Fruit fly (Drosophila melanogaster): ENCODE data around the gene SIFaR.

SIFaR gene

DNA sequence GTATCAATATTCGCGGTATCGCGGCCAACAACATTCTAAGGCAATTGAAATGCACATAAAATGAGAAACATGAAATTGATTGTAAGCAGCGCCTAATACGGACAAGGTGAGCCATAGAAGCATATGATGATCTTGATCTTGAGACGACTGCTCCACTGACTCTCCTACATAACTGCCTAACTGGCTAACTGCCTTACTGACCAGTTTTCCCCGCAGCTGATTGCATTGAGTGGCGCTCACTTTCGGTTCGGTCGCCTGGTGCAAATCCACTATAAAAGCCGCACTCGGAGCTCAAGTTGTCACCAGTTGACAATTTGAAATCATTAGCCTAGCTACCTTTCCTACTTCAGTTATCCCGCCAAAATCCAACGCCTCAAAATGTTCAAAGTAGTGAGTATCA is 10.9 kb downstream of the SIFaR start, which contains the start of gene CG17298:
Gene CG17298, plus strand, starts transcription at position 301 of the 400 bp plus-strand sequence.
- no peak for TF ChIP-seq noc (tag; optimal IDR thresholded peaks at IDR 0.05)

DNA sequence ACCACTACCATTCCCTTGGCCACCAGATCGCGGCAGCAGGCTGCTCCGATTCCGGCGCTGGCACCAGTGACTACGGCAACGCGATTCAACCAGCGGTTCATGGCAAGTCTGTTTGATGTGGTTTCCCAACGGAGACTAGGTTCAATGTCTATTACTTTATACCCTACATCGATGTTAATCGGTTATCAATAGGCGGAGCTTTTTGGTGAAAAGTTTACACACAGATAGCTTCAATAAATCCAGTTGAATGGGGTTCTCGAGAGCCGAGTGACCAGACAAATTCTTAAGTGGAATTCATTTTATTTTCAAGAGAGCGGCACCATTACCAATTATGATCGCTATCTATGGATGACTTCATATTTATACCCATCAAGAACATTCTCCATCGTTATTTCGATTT is 17.7 kb downstream of the SIFaR start, which contains the start of gene CG3301:
Gene CG3301, minus strand, starts transcription at position 139 of the 400 bp plus-strand sequence.
- TF ChIP-seq noc (tag; optimal IDR thresholded peaks at IDR 0.05): no peak

- TF ChIP-seq noc (tag; optimal IDR thresholded peaks at IDR 0.05): no peak
These were observed 18.9 kb downstream of the SIFaR start for dm6 chr3R:21274870-21275269.

dm6 chr3R:21273427-21274038 is 20.3 kb downstream of the SIFaR start, which contains the start of gene CG3308:
Gene CG3308, minus strand, starts transcription at chr3R:21273817.
- peak; percentile 61 for TF ChIP-seq noc (tag; optimal IDR thresholded peaks at IDR 0.05)

DNA sequence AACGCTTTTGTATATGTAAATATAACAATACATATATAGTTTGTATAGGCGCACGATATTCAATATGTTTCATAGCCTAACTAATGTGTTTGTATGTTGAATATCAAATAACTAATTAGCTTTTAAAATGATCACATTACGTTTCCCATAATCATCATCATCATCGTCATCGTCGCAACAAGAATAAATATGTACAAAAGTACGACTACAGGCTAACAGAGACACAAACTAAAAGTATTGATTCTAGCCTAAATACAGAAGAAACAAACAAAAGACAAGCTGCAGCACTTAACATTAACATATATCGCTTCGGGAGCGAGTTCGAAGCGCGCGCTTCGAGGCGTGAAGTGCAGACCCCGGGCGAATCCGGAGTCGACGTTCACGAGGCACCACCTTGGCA is 22.6 kb downstream of the SIFaR start:
- no peak for TF ChIP-seq noc (tag; optimal IDR thresholded peaks at IDR 0.05)

DNA sequence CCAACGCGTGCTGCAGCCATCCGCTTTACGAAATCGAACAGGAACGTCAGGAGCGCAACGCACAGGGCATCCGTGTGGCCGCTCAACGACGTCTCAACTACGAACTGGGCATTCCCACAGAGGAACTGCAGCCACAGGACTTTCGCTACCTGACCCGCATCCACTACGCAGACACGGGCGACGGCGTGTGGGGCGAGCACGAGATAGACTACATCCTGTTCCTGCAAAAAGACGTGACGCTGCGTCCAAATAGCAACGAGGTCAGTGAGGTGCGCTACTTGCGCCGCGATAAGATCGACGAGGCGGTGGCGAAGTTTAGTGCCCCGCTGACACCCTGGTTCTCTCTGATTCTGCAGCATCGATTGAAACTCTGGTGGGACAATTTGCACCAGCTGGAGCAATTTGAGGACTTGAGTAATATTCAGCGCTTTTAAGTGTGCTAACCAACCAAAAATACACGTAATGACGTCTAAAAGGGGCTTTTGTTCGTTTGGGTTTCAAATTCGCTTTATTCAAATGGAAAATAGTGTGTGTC is 23.1 kb downstream of the SIFaR start:
- TF ChIP-seq noc (tag; optimal IDR thresholded peaks at IDR 0.05): no peak

- TF ChIP-seq noc (tag; optimal IDR thresholded peaks at IDR 0.05): peak; percentile 26
These were observed 23.9 kb downstream of the SIFaR start, which contains the start of the genes AP-2sigma and Idi for dm6 chr3R:21269923-21270322. Gene AP-2sigma, minus strand, starts transcription at chr3R:21270075. Gene Idi, plus strand, starts transcription at chr3R:21270126.

- peak; percentile 18 for TF ChIP-seq noc (tag; optimal IDR thresholded peaks at IDR 0.05)
These were observed 24.9 kb downstream of the SIFaR start, which contains the start of gene Rab1 for dm6 chr3R:21268873-21269272. Gene Rab1, minus strand, starts transcription at chr3R:21269060.

dm6 chr3R:21267972-21268512 is 25.8 kb downstream of the SIFaR start:
- TF ChIP-seq noc (tag; optimal IDR thresholded peaks at IDR 0.05): no peak

- TF ChIP-seq noc (tag; optimal IDR thresholded peaks at IDR 0.05): no peak
These were observed 30.6 kb downstream of the SIFaR start for dm6 chr3R:21263177-21263576.

DNA sequence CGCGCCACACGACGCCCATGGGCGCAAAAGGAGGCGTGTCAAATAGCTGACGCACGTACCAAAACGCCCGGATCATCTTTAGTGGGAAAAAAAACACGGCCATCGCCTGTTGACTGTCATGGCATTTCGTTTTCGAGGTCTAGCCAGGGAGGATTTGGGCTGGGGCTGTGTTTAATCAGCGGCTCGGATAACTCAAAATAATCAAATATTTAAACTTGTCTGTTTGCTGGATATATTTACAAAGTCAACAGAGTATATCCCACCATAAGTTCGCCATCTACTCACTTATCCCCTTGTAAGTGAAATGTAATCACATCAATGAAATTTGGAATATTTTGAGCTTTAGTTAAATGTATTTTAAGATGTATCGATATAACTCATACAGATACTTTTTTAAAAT is 33.0 kb downstream of the SIFaR start:
- TF ChIP-seq noc (tag; optimal IDR thresholded peaks at IDR 0.05): no peak

DNA sequence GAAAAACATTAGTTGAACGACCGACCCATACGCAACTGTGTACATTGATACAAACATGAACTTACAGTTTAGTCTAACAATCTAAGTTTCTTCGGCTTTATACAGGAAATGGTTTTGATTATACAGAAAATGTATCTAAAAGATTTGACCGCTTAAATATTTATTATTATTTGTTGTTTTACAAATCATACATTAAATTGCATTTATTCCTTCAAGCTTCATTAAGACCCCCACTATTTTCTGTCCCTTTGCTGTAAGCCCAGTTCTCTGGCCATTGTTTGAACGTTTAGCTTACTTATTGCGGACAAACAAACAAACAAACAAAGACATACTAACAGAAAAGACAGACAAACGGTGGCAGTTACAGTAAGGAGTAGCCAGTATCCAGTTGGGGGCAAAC is 39.5 kb downstream of the SIFaR start:
- TF ChIP-seq noc (tag; optimal IDR thresholded peaks at IDR 0.05): no peak

dm6 chr3R:21252478-21252877 is 41.3 kb downstream of the SIFaR start:
- no peak for TF ChIP-seq noc (tag; optimal IDR thresholded peaks at IDR 0.05)

- TF ChIP-seq noc (tag; optimal IDR thresholded peaks at IDR 0.05): no peak
These were observed 47.2 kb downstream of the SIFaR start, which contains the start of gene ETHR for dm6 chr3R:21246492-21247061. Gene ETHR, plus strand, starts transcription at chr3R:21247011.

DNA sequence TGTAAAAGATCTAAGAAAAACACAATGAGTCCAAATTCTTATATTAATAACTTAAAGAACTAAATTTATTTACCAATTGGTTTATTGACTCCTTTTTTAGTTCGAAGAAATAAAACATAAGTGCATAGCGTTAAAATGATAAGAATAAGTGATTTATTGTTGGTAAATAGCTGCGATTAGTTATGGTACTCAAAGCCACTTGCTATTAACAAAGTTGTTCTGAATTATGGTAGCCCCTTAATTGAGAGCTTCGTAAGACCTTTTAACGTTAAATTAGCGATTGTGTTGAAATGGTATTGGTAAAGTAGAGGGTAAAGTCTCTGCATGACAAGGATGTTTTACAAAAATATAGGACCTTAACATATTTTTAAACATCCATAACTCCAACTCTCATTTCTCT is 48.0 kb downstream of the SIFaR start:
- peak; percentile 72 for TF ChIP-seq noc (tag; optimal IDR thresholded peaks at IDR 0.05)

- TF ChIP-seq noc (tag; optimal IDR thresholded peaks at IDR 0.05): no peak
These were observed 51.5 kb downstream of the SIFaR start, which contains the start of gene CG5892 for dm6 chr3R:21242318-21242717. Gene CG5892, plus strand, starts transcription at chr3R:21242618.

dm6 chr3R:21241332-21241731 is 52.5 kb downstream of the SIFaR start:
- TF ChIP-seq noc (tag; optimal IDR thresholded peaks at IDR 0.05): no peak
